Fruit fly (Drosophila melanogaster) whole organism, embryonic: ENCODE results near the gene CG31549.

Experiments
- Awh ChIP-seq: fragments of 200-800 bp; sonication (Bioruptor generic); IDR thresholded peaks from 2 replicates; pipeline ENCODE4, ENCODE4 v1.3.6; 2022; ENCODE audit warnings: missing biosample characterization, missing genetic modification characterization
- CG10209 ChIP-seq: fragments of 200-800 bp; sonication (Bioruptor generic); optimal IDR thresholded peaks from 3 replicates; lab custom pipeline; 2017; ENCODE audit warnings: missing biosample characterization, mild to moderate bottlenecking, missing genetic modification characterization, missing genetic modification reagents
- CG11560 ChIP-seq: fragments of 200-800 bp; sonication (Bioruptor generic); IDR thresholded peaks from 3 replicates; pipeline ENCODE4 v1.3.6; 2022; ENCODE audit warnings: missing biosample characterization, missing genetic modification characterization
- CG12659 ChIP-seq: fragments of 200-800 bp; sonication (Bioruptor generic); optimal IDR thresholded peaks from 3 replicates; lab custom pipeline; 2017; ENCODE audit warnings: mild to moderate bottlenecking, missing biosample characterization, missing genetic modification reagents, missing genetic modification characterization
- CG15479 ChIP-seq: fragments of 200-800 bp; sonication (Bioruptor generic); optimal IDR thresholded peaks from 3 replicates; lab custom pipeline; 2019; ENCODE audit warnings: missing biosample characterization, mild to moderate bottlenecking, missing genetic modification characterization, moderate library complexity
- CG17361 ChIP-seq: fragments of 200-800 bp; sonication (Bioruptor generic); IDR thresholded peaks from 3 replicates; pipeline ENCODE4 v1.3.6; 2022; ENCODE audit warnings: missing biosample characterization, missing genetic modification characterization
- CG17385 ChIP-seq: fragments of 200-800 bp; sonication (Bioruptor generic); optimal IDR thresholded peaks from 3 replicates; lab custom pipeline; 2018; ENCODE audit warnings: missing biosample characterization, mild to moderate bottlenecking, missing genetic modification characterization
- CG2875 ChIP-seq: fragments of 200-800 bp; sonication (Bioruptor generic); optimal IDR thresholded peaks from 2 replicates; lab custom pipeline; 2017; ENCODE audit warnings: missing biosample characterization, mild to moderate bottlenecking, missing genetic modification characterization, missing genetic modification reagents
- CG30020 ChIP-seq: fragments of 200-800 bp; optimal IDR thresholded peaks from 2 replicates; lab custom pipeline; 2019; ENCODE audit warnings: missing biosample characterization, mild to moderate bottlenecking, missing genetic modification characterization, moderate library complexity
- CG4328 ChIP-seq: fragments of 200-800 bp; sonication (Bioruptor generic); optimal IDR thresholded peaks from 3 replicates; lab custom pipeline; 2017; ENCODE audit warnings: missing biosample characterization, missing genetic modification reagents, missing genetic modification characterization
- CG5953 ChIP-seq: fragments of 200-800 bp; sonication (Bioruptor generic); IDR thresholded peaks from 2 replicates; pipeline ENCODE4 v1.3.6; 2022; ENCODE audit warnings: missing biosample characterization, missing genetic modification characterization
- CG6791 ChIP-seq: fragments of 200-800 bp; sonication (Bioruptor generic); IDR thresholded peaks from 3 replicates; pipeline ENCODE4 v1.3.6; 2022; ENCODE audit warnings: missing biosample characterization, missing genetic modification characterization; ENCODE audit not compliant: partially characterized antibody
- CG7745 ChIP-seq: fragments of 200-800 bp; sonication (Bioruptor generic); optimal IDR thresholded peaks from 2 replicates; lab custom pipeline; 2018; ENCODE audit warnings: missing biosample characterization, mild to moderate bottlenecking, missing genetic modification characterization, moderate library complexity
- CG8281 ChIP-seq: fragments of 200-800 bp; sonication (Bioruptor generic); optimal IDR thresholded peaks from 2 replicates; lab custom pipeline; 2018; ENCODE audit warnings: missing biosample characterization, mild to moderate bottlenecking, missing genetic modification characterization, moderate library complexity
- CG8944 ChIP-seq: fragments of 200-800 bp; sonication (Bioruptor generic); optimal IDR thresholded peaks from 3 replicates; lab custom pipeline; 2016; ENCODE audit warnings: missing biosample characterization, missing genetic modification characterization
- CG9817 ChIP-seq: fragments of 200-800 bp; sonication (Bioruptor generic); optimal IDR thresholded peaks from 2 replicates; lab custom pipeline; 2018; ENCODE audit warnings: missing biosample characterization, mild to moderate bottlenecking, missing genetic modification characterization, moderate library complexity
- CTCF ChIP-seq: fragments of 200-800 bp; sonication (Bioruptor generic); optimal IDR thresholded peaks from 2 replicates; lab custom pipeline; 2017; ENCODE audit warnings: missing biosample characterization, mild to moderate bottlenecking, missing genetic modification characterization, moderate library complexity
- Dad ChIP-seq: fragments of 200-800 bp; sonication (Bioruptor generic); optimal IDR thresholded peaks from 3 replicates; lab custom pipeline; 2016; ENCODE audit warnings: missing biosample characterization, missing genetic modification characterization
- Dref ChIP-seq: fragments of 200-800 bp; sonication (Bioruptor generic); IDR thresholded peaks from 2 replicates; pipeline ENCODE4 v1.3.6; 2022; ENCODE audit warnings: missing biosample characterization, missing genetic modification characterization
- Drgx ChIP-seq: fragments of 200-800 bp; sonication (Bioruptor generic); IDR thresholded peaks from 2 replicates; pipeline ENCODE4 v1.3.6; 2022; ENCODE audit warnings: missing biosample characterization, missing genetic modification characterization
- GATAe ChIP-seq: fragments of 200-800 bp; sonication (Bioruptor generic); conservative IDR thresholded peaks from 2 replicates; pipeline ENCODE4 v1.3.6; 2022; ENCODE audit warnings: missing biosample characterization, missing genetic modification characterization
- Hr3 ChIP-seq: fragments of 200-800 bp; sonication (Bioruptor generic); optimal IDR thresholded peaks from 3 replicates; lab custom pipeline; 2016; ENCODE audit warnings: missing biosample characterization, missing genetic modification characterization
- Hr78 ChIP-seq, 2 experiments: fragments of 200-800 bp in 1 of 2; fragments of >200 bp in 1 of 2; sonication (Bioruptor generic) in 1 of 2; optimal IDR thresholded peaks; 2 replicates each; lab custom pipeline; 2017 to 2019; ENCODE audit warnings: missing biosample characterization in 2 of 2, missing genetic modification characterization in 2 of 2, mild to moderate bottlenecking in 1 of 2, moderate library complexity in 1 of 2
- MBD-R2 ChIP-seq: fragments of 200-800 bp; sonication (Bioruptor generic); IDR thresholded peaks from 2 replicates; pipeline ENCODE4 v1.3.6; 2022; ENCODE audit warnings: missing biosample characterization, missing genetic modification characterization
- Scr ChIP-seq: fragments of 200-800 bp; sonication (Bioruptor generic); IDR thresholded peaks from 2 replicates; pipeline ENCODE4 v1.3.6; 2022; ENCODE audit warnings: missing biosample characterization, missing genetic modification characterization; ENCODE audit not compliant: partially characterized antibody
- Sry-β ChIP-seq: fragments of 200-800 bp; sonication (Bioruptor generic); optimal IDR thresholded peaks from 2 replicates; lab custom pipeline; 2018; ENCODE audit warnings: missing biosample characterization, mild to moderate bottlenecking, missing genetic modification characterization, moderate library complexity
- TFAM ChIP-seq: fragments of 200-800 bp; sonication (Bioruptor generic); optimal IDR thresholded peaks from 2 replicates; lab custom pipeline; 2017; ENCODE audit warnings: missing biosample characterization, missing genetic modification characterization, inconsistent platforms
- Trl ChIP-seq, 3 experiments: fragments of >200 bp in 2 of 3; fragments of 200-800 bp in 1 of 3; sonication (Bioruptor generic) in 1 of 3; optimal IDR thresholded peaks; 2 replicates in 1 of 3; 3 replicates in 2 of 3; lab custom pipeline; 2016 to 2017; ENCODE audit warnings: missing biosample characterization in 1 of 3, missing genetic modification characterization in 1 of 3
- Xbp1 ChIP-seq: fragments of 200-800 bp; sonication (Bioruptor generic); optimal IDR thresholded peaks from 3 replicates; lab custom pipeline; 2016; ENCODE audit warnings: missing biosample characterization, mild to moderate bottlenecking, missing genetic modification characterization
- Xrp1 ChIP-seq: fragments of 200-800 bp; sonication (Bioruptor generic); IDR thresholded peaks from 2 replicates; pipeline ENCODE4 v1.3.6; 2022; ENCODE audit warnings: missing biosample characterization, missing genetic modification characterization
- ab ChIP-seq: fragments of 200-800 bp; sonication (Bioruptor generic); optimal IDR thresholded peaks from 2 replicates; lab custom pipeline; 2016; ENCODE audit warnings: missing biosample characterization, missing genetic modification characterization
- chm ChIP-seq: fragments of 200-800 bp; sonication (Bioruptor generic); IDR thresholded peaks from 2 replicates; pipeline ENCODE4 v1.3.6; 2022; ENCODE audit warnings: missing biosample characterization, missing genetic modification characterization
- crp ChIP-seq, 2 experiments: fragments of 200-800 bp; sonication (Bioruptor generic); optimal IDR thresholded peaks; 2 replicates in 1 of 2; 3 replicates in 1 of 2; lab custom pipeline; 2017; ENCODE audit warnings: missing biosample characterization in 2 of 2, missing genetic modification characterization in 2 of 2, mild to moderate bottlenecking in 1 of 2, moderate library complexity in 1 of 2
- dm ChIP-seq: fragments of 200-800 bp; sonication (Bioruptor generic); optimal IDR thresholded peaks from 3 replicates; lab custom pipeline; 2016; ENCODE audit warnings: missing biosample characterization, missing genetic modification characterization
- dpn ChIP-seq, 2 experiments: fragments of 200-800 bp; sonication (Bioruptor generic); optimal IDR thresholded peaks; 3 replicates each; lab custom pipeline; 2016; ENCODE audit warnings: missing biosample characterization in 2 of 2, missing genetic modification characterization in 2 of 2
- eve ChIP-seq, 2 experiments: fragments of >200 bp; optimal IDR thresholded peaks; 2 replicates each; lab custom pipeline; 2017; ENCODE audit warnings: missing biosample characterization in 2 of 2, missing genetic modification characterization in 2 of 2
- gce ChIP-seq: fragments of 200-800 bp; sonication (Bioruptor generic); IDR thresholded peaks from 3 replicates; pipeline ENCODE4 v1.3.6; 2022; ENCODE audit warnings: missing biosample characterization, missing genetic modification characterization
- gcm ChIP-seq: fragments of 200-800 bp; sonication (Bioruptor generic); optimal IDR thresholded peaks from 2 replicates; lab custom pipeline; 2019; ENCODE audit warnings: missing biosample characterization, mild to moderate bottlenecking, missing genetic modification characterization, moderate library complexity
- hbn ChIP-seq: fragments of 200-800 bp; sonication (Bioruptor generic); IDR thresholded peaks from 2 replicates; pipeline ENCODE4 v1.3.6; 2022; ENCODE audit warnings: missing biosample characterization, missing genetic modification characterization; ENCODE audit not compliant: partially characterized antibody
- kni ChIP-seq: fragments of 200-800 bp; sonication (Bioruptor generic); optimal IDR thresholded peaks from 3 replicates; lab custom pipeline; 2017; ENCODE audit warnings: mild to moderate bottlenecking, missing biosample characterization, missing genetic modification reagents, missing genetic modification characterization
- lab ChIP-seq: fragments of 200-800 bp; sonication (Bioruptor generic); optimal IDR thresholded peaks from 3 replicates; lab custom pipeline; 2017; ENCODE audit warnings: missing biosample characterization, missing genetic modification characterization, mild to moderate bottlenecking, moderate library complexity, missing genetic modification reagents
- lola ChIP-seq, 3 experiments: fragments of >200 bp in 2 of 3; fragments of 200-800 bp in 1 of 3; sonication (Bioruptor generic) in 1 of 3; optimal IDR thresholded peaks; 2 replicates each; lab custom pipeline; 2017 to 2019; ENCODE audit warnings: missing biosample characterization in 3 of 3, missing genetic modification characterization in 3 of 3, mild to moderate bottlenecking in 1 of 3, moderate library complexity in 1 of 3
- otp ChIP-seq: fragments of 200-800 bp; sonication (Bioruptor generic); IDR thresholded peaks from 3 replicates; pipeline ENCODE4, ENCODE4 v1.3.6; 2022; ENCODE audit warnings: missing biosample characterization, missing genetic modification characterization
- psq ChIP-seq: fragments of 200-800 bp; sonication (Bioruptor generic); optimal IDR thresholded peaks from 2 replicates; lab custom pipeline; 2017; ENCODE audit warnings: missing biosample characterization, missing genetic modification characterization
- row ChIP-seq: fragments of 200-800 bp; sonication (Bioruptor generic); IDR thresholded peaks from 3 replicates; pipeline ENCODE4 v1.3.6; 2022; ENCODE audit warnings: missing biosample characterization, missing genetic modification characterization
- sug ChIP-seq: fragments of 200-800 bp; optimal IDR thresholded peaks from 2 replicates; lab custom pipeline; 2019; ENCODE audit warnings: missing biosample characterization, mild to moderate bottlenecking, missing genetic modification characterization, moderate library complexity
- trem ChIP-seq: fragments of 200-800 bp; optimal IDR thresholded peaks from 3 replicates; lab custom pipeline; 2019; ENCODE audit warnings: missing biosample characterization, mild to moderate bottlenecking, missing genetic modification characterization, moderate library complexity

CG31549 gene

DNA sequence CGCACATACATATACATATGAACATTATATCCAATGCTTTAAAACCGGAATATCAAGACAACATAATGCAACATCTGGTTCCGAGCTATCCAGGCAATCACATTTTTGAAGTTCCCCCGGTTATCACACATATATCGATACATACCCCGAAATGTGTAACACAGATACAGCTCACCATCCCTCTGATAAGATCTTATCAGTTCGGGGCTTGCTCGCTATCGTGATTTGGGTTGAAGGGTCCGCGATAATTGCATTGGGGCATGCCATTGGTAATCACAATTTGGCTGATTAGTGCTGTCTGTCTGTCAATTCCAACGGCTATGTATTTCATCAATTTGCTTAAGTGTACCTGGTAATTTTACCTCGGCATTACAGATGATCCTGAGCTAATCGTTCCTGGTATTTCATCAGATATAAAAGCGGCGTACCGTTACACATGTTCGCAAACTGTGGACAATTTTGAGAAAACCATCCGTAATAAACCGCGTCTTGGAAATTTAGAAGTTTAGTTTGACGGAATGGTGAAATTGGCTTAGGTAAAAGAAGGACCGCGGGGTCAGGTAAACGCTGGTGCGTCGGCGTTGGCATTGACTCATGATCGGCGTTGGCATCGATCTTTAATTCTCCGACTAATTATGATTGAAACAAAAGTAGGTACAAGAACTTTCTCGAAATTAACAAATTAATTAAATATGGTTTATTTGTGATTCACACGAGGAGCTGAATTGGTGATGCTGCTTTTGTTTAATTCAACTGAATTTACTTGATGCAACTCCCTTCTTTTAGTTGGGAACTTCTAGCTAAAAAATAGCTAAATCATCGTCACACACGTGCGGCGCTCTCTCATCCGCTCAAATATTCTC is 40.0 kb downstream of the CG31549 start (continued):
- TF ChIP-seq Scr, result no peak
- TF ChIP-seq CG17361 (GFP tag; lab: Robert Waterston, UW), result no peak
- no peak for TF ChIP-seq dpn (GFP tag; optimal IDR thresholded peaks at IDR 0.05; lab: Kevin White, UChicago)
- peak; percentile 14 for TF ChIP-seq CG8281
- no peak for TF ChIP-seq gcm (GFP tag; lab: Kevin White, UChicago)
- TF ChIP-seq CG12659, result no peak
- TF ChIP-seq lola (GFP tag; optimal IDR thresholded peaks at IDR 0.05; lab: Kevin White, UChicago), result no peak
- TF ChIP-seq hbn, result 0 out of 2 replicates have a peak, but pooled peaks have one; percentile 24
- no peak for TF ChIP-seq MBD-R2 (GFP tag; lab: Robert Waterston, UW)
- peak; percentile 10 for TF ChIP-seq sug
- peak; percentile 90 for TF ChIP-seq CG15479 (GFP tag; lab: Kevin White, UChicago)
- TF ChIP-seq CG6791, result no peak
- TF ChIP-seq Sry-β (GFP tag; lab: Kevin White, UChicago), result peak; percentile 92
- TF ChIP-seq CG17385, result no peak
- peak; percentile 61; the same call in 1 of the 2 replicates for TF ChIP-seq GATAe (GFP tag; lab: Robert Waterston, UW)
- no peak for TF ChIP-seq Drgx (GFP tag; lab: Robert Waterston, UW)
- TF ChIP-seq trem (tag; lab: Kevin White, UChicago), result no peak
- no peak for TF ChIP-seq CTCF (GFP tag; lab: Kevin White, UChicago)
- peak; percentile 2 for TF ChIP-seq lab (GFP tag; lab: Kevin White, UChicago)
- no peak for TF ChIP-seq Hr78 (GFP tag; optimal IDR thresholded peaks at IDR 0.05; lab: Kevin White, UChicago)
- peak; percentile 88 to 89 for TF ChIP-seq Trl (optimal IDR thresholded peaks at IDR 0.05; lab: Kevin White, UChicago)
- TF ChIP-seq Trl (GFP tag; optimal IDR thresholded peaks at IDR 0.05; lab: Kevin White, UChicago), result no peak
- no peak for TF ChIP-seq Dad
- peak; percentile 79 for TF ChIP-seq row (GFP tag; lab: Robert Waterston, UW)

- TF ChIP-seq CG9817 (tag; lab: Kevin White, UChicago), result no peak
- TF ChIP-seq Hr78 (GFP tag; optimal IDR thresholded peaks at IDR 0.05; lab: Kevin White, UChicago), result peak in 1 of 2 experiments; percentile 5
- TF ChIP-seq kni (GFP tag; lab: Kevin White, UChicago), result peak; percentile 97
- TF ChIP-seq sug, result peak; percentile 98
- TF ChIP-seq CG5953 (GFP tag; lab: Robert Waterston, UW), result no peak
- peak; percentile 73 for TF ChIP-seq Xrp1 (GFP tag; lab: Robert Waterston, UW)
- peak; percentile 85; the same call in 1 of the 2 replicates for TF ChIP-seq Awh (GFP tag; lab: Robert Waterston, UW)
- TF ChIP-seq CG2875 (GFP tag; lab: Kevin White, UChicago), result peak; percentile 93
- no peak for TF ChIP-seq ab
- TF ChIP-seq CG8944 (GFP tag; lab: Kevin White, UChicago), result peak; percentile 31
- peak; percentile 74; the same call in 2 of the 3 replicates for TF ChIP-seq gce (GFP tag; lab: Robert Waterston, UW)
- TF ChIP-seq CG30020, result peak; percentile 21
- peak in 1 of 3 experiments; percentile 44 for TF ChIP-seq lola (GFP tag; optimal IDR thresholded peaks at IDR 0.05; lab: Kevin White, UChicago)
- peak; percentile 81 for TF ChIP-seq dm (GFP tag; lab: Kevin White, UChicago)
- TF ChIP-seq crp (GFP tag; optimal IDR thresholded peaks at IDR 0.05; lab: Kevin White, UChicago), result peak in 1 of 2 experiments; percentile 52
- TF ChIP-seq psq (GFP tag; lab: Kevin White, UChicago), result peak; percentile 36
- peak; percentile 25 for TF ChIP-seq TFAM (GFP tag; lab: Kevin White, UChicago)
- TF ChIP-seq otp, result peak; percentile 69; the same call in 1 of the 3 replicates
- TF ChIP-seq CG11560 (tag; lab: Robert Waterston, UW), result no peak
- TF ChIP-seq Hr3 (GFP tag; lab: Kevin White, UChicago), result peak; percentile 11
- TF ChIP-seq Dref (GFP tag; lab: Robert Waterston, UW), result no peak
- TF ChIP-seq Xbp1 (GFP tag; lab: Kevin White, UChicago), result peak; percentile 40
- TF ChIP-seq eve (GFP tag; optimal IDR thresholded peaks at IDR 0.05; lab: Kevin White, UChicago), result no peak
- peak; percentile 78 for TF ChIP-seq chm (GFP tag; lab: Robert Waterston, UW)
- TF ChIP-seq CG7745 (tag; lab: Kevin White, UChicago), result peak; percentile 85
- peak; percentile 90 for TF ChIP-seq CG4328 (GFP tag; lab: Kevin White, UChicago)
- peak; percentile 78 for TF ChIP-seq CG10209 (GFP tag; lab: Kevin White, UChicago)
These were observed 40.7 kb downstream of the CG31549 start for dm6 chr3R:5672658-5673217.
